Worm (Caenorhabditis elegans): ENCODE results near the gene ZK370.4.

- no peak for TF ChIP-seq cnd-1 (tag; optimal IDR thresholded peaks at IDR 0.05)
- TF ChIP-seq sem-2 (GFP tag; optimal IDR thresholded peaks at IDR 0.05), result no peak
- TF ChIP-seq lin-13 (tag; optimal IDR thresholded peaks at IDR 0.05), result no peak
- no peak for TF ChIP-seq nhr-237 (tag; optimal IDR thresholded peaks at IDR 0.05)
- no peak for TF ChIP-seq nhr-28 (tag; optimal IDR thresholded peaks at IDR 0.05)
- no peak for TF ChIP-seq nhr-76 (tag; optimal IDR thresholded peaks at IDR 0.05)
- no peak for TF ChIP-seq elt-3 (tag; optimal IDR thresholded peaks at IDR 0.05)
- no peak for TF ChIP-seq pha-4 (tag; optimal IDR thresholded peaks at IDR 0.05)
- no peak for TF ChIP-seq unc-62 (GFP tag; optimal IDR thresholded peaks at IDR 0.05)
- TF ChIP-seq mep-1 (tag; optimal IDR thresholded peaks at IDR 0.05), result no peak
- no peak for TF ChIP-seq ceh-83 (GFP tag; optimal IDR thresholded peaks at IDR 0.05)
- no peak for TF ChIP-seq snpc-4 (tag; optimal IDR thresholded peaks at IDR 0.05)
- TF ChIP-seq nhr-12 (tag; optimal IDR thresholded peaks at IDR 0.05), result no peak
- TF ChIP-seq mls-2 (tag; optimal IDR thresholded peaks at IDR 0.05), result no peak
Observed at ce11 chrIII:8737391-8737790, 6.2 kb upstream of the ZK370.4 start.

Data from whole organism, mixed stage, embryonic.